Fruit fly (Drosophila melanogaster) ovary, adult (tissue): ENCODE results near the gene CG43844.

ENCODE experiments used
- CG17801 ChIP-seq: fragments of 200-800 bp; optimal IDR thresholded peaks from 2 replicates; lab custom pipeline; 2019; ENCODE audit warnings: missing biosample characterization, mild to moderate bottlenecking, missing genetic modification characterization, moderate library complexity; ENCODE audit not compliant: partially characterized antibody

The CG43844 gene

dm6 chr3R:21928214-21928613 lies 38.9 kb downstream of the CG43844 start:
- no peak for TF ChIP-seq CG17801

DNA sequence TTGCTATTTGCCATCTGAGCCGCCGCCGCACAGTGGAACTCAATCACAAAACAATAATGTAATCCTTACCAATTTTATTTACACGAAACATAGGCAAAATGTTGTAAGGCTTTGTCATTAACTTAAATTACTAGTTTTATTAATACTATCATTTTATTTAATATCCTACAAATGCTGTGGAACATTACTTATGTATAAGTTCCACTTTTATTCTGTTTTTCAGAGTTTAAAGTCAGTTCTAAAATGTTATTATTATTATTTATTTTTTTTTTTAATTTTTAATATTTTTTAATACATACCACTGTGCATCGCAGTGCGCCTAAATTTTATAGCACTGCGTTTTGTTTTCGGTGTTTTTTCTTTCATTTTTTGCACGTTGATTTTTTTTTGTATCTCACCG lies 42.0 kb downstream of the CG43844 start:
- peak; percentile 40 for TF ChIP-seq CG17801

DNA sequence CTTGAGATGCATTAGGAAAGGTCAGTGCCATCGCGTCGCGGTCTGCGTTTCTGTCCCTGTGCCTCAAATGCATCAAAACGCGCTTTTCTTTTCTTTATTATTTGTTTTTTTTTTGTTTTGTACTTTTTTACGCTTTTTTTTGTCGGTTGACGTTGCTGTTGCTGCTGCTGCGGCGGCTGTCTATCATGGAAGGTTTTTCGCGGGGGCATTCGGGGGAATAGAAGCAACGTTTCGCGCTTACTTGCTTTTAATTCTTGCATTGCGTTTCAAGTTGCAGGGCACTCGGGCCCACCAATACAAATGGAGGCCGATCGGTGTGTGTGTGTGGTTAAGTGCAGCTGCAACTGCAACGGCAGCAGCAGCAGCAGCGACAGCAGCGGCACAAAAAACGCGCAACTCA lies 44.6 kb downstream of the CG43844 start:
- no peak for TF ChIP-seq CG17801

DNA sequence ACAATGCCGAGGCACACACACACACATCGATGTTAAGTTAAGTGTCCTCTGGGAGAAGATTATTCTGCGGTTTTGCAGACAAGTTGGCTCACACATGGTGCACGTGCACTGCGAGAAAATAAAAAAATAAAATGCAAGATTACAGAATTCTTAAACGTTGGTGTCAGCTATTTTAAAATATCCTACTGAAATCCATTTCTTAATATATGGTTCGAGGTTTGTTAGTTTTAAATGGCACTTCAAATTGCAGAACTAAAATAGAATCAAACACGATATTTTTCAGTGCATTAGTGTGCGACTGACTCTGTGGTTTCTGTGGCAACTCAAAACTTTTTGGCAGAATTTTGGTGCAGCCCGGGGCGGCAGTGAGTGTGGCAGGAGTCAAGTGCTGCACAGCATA lies 45.9 kb downstream of the CG43844 start:
- TF ChIP-seq CG17801 = no peak

- TF ChIP-seq CG17801 = peak; percentile 92
Observed at dm6 chr3R:21937075-21937950, 48.0 kb downstream of the CG43844 start.

dm6 chr3R:21937951-21938286 lies 48.6 kb downstream of the CG43844 start:
- no peak for TF ChIP-seq CG17801

DNA sequence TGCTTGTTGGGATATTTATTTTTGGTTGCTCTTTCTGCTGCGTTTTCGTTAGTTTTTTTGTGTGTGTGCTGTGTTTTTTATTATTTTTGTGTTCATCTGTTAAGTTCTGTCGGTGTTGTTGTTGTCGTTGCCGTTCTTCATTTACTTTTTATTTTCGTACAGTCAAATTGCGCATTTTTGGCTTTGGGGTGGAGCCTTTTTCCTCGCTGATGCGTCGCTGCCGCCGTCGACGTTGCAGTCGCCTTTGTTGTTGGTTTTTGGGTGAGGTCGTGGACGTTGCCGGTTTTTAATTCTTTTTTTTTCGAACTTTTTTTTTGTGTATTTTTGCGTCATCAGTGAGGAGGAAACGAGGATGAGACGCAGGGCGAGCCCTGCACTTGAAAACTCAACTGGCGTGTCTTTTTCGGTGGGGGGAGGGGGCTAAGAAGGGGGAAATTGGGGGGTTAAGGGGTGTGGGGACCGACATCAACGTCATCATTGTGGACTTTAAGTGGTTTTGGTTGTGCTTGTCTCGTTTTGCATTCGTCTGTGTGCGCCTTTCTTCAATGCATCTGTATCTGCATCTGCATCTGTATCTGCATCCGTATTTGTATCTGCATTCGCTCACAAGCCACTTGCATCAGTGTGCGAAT lies 49.2 kb downstream of the CG43844 start:
- no peak for TF ChIP-seq CG17801

- no peak for TF ChIP-seq CG17801
Observed at dm6 chr3R:21939110-21939509, 49.8 kb downstream of the CG43844 start.
